Worm (Caenorhabditis elegans): ENCODE data around the gene nlp-57.

DNA sequence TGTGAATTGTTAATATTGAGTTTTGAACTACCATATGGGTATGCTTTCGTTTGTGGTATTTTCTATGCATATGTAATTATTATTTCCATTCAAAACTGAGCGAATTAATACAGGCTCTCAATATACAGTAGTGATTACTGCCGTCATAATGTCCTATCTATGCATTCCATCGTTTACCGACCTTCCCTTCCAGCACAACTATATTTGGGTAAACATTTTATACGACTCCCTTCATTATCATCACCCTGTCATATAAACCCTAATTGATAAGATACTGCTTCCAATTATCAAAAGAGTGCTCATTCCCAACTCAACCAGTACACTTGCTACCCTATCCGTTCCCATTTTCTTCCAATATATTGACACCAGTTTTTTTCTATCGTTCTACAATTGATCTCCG, 26.9 kb upstream of the nlp-57 start:
- TF ChIP-seq tbx-2 (tag; optimal IDR thresholded peaks at IDR 0.05) (no peak), fkh-10 (GFP tag; optimal IDR thresholded peaks at IDR 0.05) (no peak), nhr-76 (tag; optimal IDR thresholded peaks at IDR 0.05) (no peak), nhr-77 (tag; optimal IDR thresholded peaks at IDR 0.05) (no peak), pqm-1 (tag; optimal IDR thresholded peaks at IDR 0.05) (peak; percentile 59), ZK546.5 (tag; optimal IDR thresholded peaks at IDR 0.05) (no peak), ama-1 (optimal IDR thresholded peaks at IDR 0.05) (no peak), nhr-11 (tag; optimal IDR thresholded peaks at IDR 0.05) (no peak), unc-39 (tag; optimal IDR thresholded peaks at IDR 0.05) (no peak), snpc-4 (tag; optimal IDR thresholded peaks at IDR 0.05) (no peak)

Measured in whole organism, L3 larva.